Worm (Caenorhabditis elegans) whole organism, young adult: Measurements from ENCODE around the gene EEED8.13.

Experiments used
- ama-1 ChIP-seq, 3 experiments: fragments of 150-350 bp in 1 of 3; sonication (generic microtip) in 2 of 3; optimal IDR thresholded peaks; 2 replicates each; lab custom pipeline; 2014 to 2018; ENCODE audit warnings: missing biosample characterization in 2 of 3, missing genetic modification characterization in 2 of 3, missing genetic modification reagents in 2 of 3
- aptf-3 ChIP-seq: fragments of 200-800 bp; sonication (Bioruptor generic); IDR thresholded peaks from 2 replicates; pipeline ENCODE4 v1.3.6; 2022; ENCODE audit warnings: missing genetic modification characterization, missing compliant biosample characterization
- ceh-58 ChIP-seq: fragments of 200-800 bp; sonication (Bioruptor generic); IDR thresholded peaks from 2 replicates; pipeline ENCODE4 v1.3.6; 2022; ENCODE audit warnings: missing genetic modification characterization, missing compliant biosample characterization
- dpl-1 ChIP-seq: fragments of 150-350 bp; optimal IDR thresholded peaks from 2 replicates; lab custom pipeline; 2014; ENCODE audit warnings: missing biosample characterization, missing genetic modification reagents, missing genetic modification characterization
- nfya-1 ChIP-seq: sonication (generic microtip); optimal IDR thresholded peaks from 2 replicates; lab custom pipeline; 2017; ENCODE audit warnings: antibody characterized with exemption, missing compliant biosample characterization, missing genetic modification characterization, borderline replicate concordance; ENCODE audit not compliant: insufficient read depth
- nfya-2 ChIP-seq: fragments of 200-800 bp; sonication (Bioruptor generic); IDR thresholded peaks from 2 replicates; pipeline ENCODE4 v1.3.6; 2022; ENCODE audit warnings: missing genetic modification reagents, missing genetic modification characterization, missing compliant biosample characterization
- nhr-90 ChIP-seq: sonication (generic microtip); optimal IDR thresholded peaks from 2 replicates; lab custom pipeline; 2016; ENCODE audit warnings: missing genotype, mild to moderate bottlenecking, missing genetic modification characterization, missing compliant biosample characterization
- snpc-1.1 ChIP-seq: sonication (generic microtip); optimal IDR thresholded peaks from 2 replicates; lab custom pipeline; 2017; ENCODE audit warnings: missing genetic modification characterization, mild to moderate bottlenecking, missing compliant biosample characterization, antibody characterized with exemption, moderate library complexity, missing genotype, missing genetic modification reagents; ENCODE audit not compliant: insufficient read depth
- snpc-4 ChIP-seq, 5 experiments: fragments of 150-350 bp in 1 of 5; sonication (generic microtip) in 4 of 5; optimal IDR thresholded peaks; 2 replicates each; lab custom pipeline; 2014 to 2018; ENCODE audit warnings: missing genetic modification characterization in 5 of 5, missing biosample characterization in 3 of 5, antibody characterized with exemption in 2 of 5, mild to moderate bottlenecking in 2 of 5, missing compliant biosample characterization in 2 of 5, missing genotype in 2 of 5, moderate library complexity in 2 of 5, missing genetic modification reagents in 1 of 5

DNA sequence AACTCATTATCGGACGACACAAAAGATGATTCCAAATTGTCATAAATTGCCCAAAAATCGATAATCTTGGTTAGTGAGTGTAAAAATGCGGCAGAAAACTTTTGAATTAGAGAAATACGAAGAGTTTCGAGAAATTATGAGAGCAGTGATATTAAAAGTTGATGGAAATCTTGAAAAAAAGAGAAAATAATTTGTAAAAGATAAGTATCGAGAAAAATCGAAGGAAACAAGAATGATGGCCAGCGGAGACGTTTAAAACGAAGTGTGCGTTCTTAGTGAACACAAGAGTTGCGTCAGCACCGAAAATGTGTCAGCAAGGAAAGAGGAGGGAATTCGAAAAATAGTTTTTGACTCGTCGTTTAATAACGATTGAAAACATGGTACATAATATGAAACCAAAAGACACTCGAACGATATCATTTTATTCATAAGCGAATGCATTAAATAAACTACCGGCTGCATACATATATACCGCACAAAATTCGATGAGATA, 22.5 kb downstream of the EEED8.13 start, which contains the start of gene ndx-6:
- TF ChIP-seq nhr-90 (tag; lab: Kevin White, UChicago) = no peak
- no peak for TF ChIP-seq nfya-2 (GFP tag; lab: Robert Waterston, UW)
- TF ChIP-seq ama-1 (optimal IDR thresholded peaks at IDR 0.05; lab: Kevin White, UChicago) = no peak
- no peak for TF ChIP-seq ama-1 (GFP tag; optimal IDR thresholded peaks at IDR 0.05; lab: Kevin White, UChicago)
- TF ChIP-seq ceh-58 = no peak
- no peak for TF ChIP-seq aptf-3 (GFP tag; lab: Robert Waterston, UW)
- no peak for TF ChIP-seq snpc-1.1 (tag; lab: Kevin White, UChicago)
- peak; percentile 92 for TF ChIP-seq dpl-1
- TF ChIP-seq snpc-4 (GFP tag; optimal IDR thresholded peaks at IDR 0.05; lab: Kevin White, UChicago) = no peak
- peak in 3 of 4 experiments; percentile 49 to 64 (median 54) for TF ChIP-seq snpc-4 (tag; optimal IDR thresholded peaks at IDR 0.05; lab: Kevin White, UChicago)
- TF ChIP-seq nfya-1 (tag; lab: Kevin White, UChicago) = no peak
